Fruit fly (Drosophila melanogaster) whole organism, embryonic: Measurements from ENCODE around the gene Atg18b.
A peak's percentile ranks its signal among the peaks of the same experiment; 100 is the strongest.

Experiments used
- Antp ChIP-seq: fragments of 200-800 bp; sonication (Bioruptor generic); optimal IDR thresholded peaks from 3 replicates; lab custom pipeline; 2016; ENCODE audit warnings: missing biosample characterization, missing genetic modification characterization
- Asciz ChIP-seq: fragments of 200-800 bp; sonication (Bioruptor generic); optimal IDR thresholded peaks from 2 replicates; lab custom pipeline; 2017; ENCODE audit warnings: missing biosample characterization, mild to moderate bottlenecking, missing genetic modification characterization, missing genetic modification reagents
- Bgb ChIP-seq: fragments of 200-800 bp; sonication (Bioruptor generic); IDR thresholded peaks from 2 replicates; pipeline ENCODE4 v1.3.6; 2022; ENCODE audit warnings: missing biosample characterization, missing genetic modification characterization; ENCODE audit not compliant: partially characterized antibody
- CG10543 ChIP-seq: fragments of 200-800 bp; sonication (Bioruptor generic); optimal IDR thresholded peaks from 3 replicates; lab custom pipeline; 2017; ENCODE audit warnings: missing biosample characterization, mild to moderate bottlenecking, missing genetic modification characterization, moderate library complexity
- CG12071 ChIP-seq: fragments of 200-800 bp; sonication (Bioruptor generic); optimal IDR thresholded peaks from 3 replicates; lab custom pipeline; 2018; ENCODE audit warnings: missing biosample characterization, mild to moderate bottlenecking, missing genetic modification characterization
- CG14710 ChIP-seq: fragments of 200-800 bp; sonication (Bioruptor generic); optimal IDR thresholded peaks from 3 replicates; lab custom pipeline; 2019; ENCODE audit warnings: missing biosample characterization, mild to moderate bottlenecking, missing genetic modification characterization, moderate library complexity
- CG18476 ChIP-seq: fragments of 200-800 bp; sonication (Bioruptor generic); optimal IDR thresholded peaks from 2 replicates; lab custom pipeline; 2016; ENCODE audit warnings: missing biosample characterization, mild to moderate bottlenecking, missing genetic modification characterization
- CG2116 ChIP-seq: fragments of 200-800 bp; sonication (Bioruptor generic); optimal IDR thresholded peaks from 3 replicates; lab custom pipeline; 2018; ENCODE audit warnings: missing biosample characterization, mild to moderate bottlenecking, missing genetic modification characterization
- CG30020 ChIP-seq: fragments of 200-800 bp; optimal IDR thresholded peaks from 2 replicates; lab custom pipeline; 2019; ENCODE audit warnings: missing biosample characterization, mild to moderate bottlenecking, missing genetic modification characterization, moderate library complexity
- CG31365 ChIP-seq: fragments of 200-800 bp; sonication (Bioruptor generic); optimal IDR thresholded peaks from 2 replicates; lab custom pipeline; 2018; ENCODE audit warnings: missing biosample characterization, mild to moderate bottlenecking, missing genetic modification characterization
- CG32767 ChIP-seq: fragments of 200-800 bp; sonication (Bioruptor generic); IDR thresholded peaks from 2 replicates; pipeline ENCODE4 v1.3.6; 2022; ENCODE audit warnings: missing biosample characterization, missing genetic modification characterization
- CG34422 ChIP-seq: fragments of 200-800 bp; sonication (Bioruptor generic); IDR thresholded peaks from 3 replicates; pipeline ENCODE4 v1.3.6; 2022; ENCODE audit warnings: missing biosample characterization, missing genetic modification characterization
- CG3847 ChIP-seq: fragments of 200-800 bp; sonication (Bioruptor generic); IDR thresholded peaks from 2 replicates; pipeline ENCODE4 v1.3.6; 2022; ENCODE audit warnings: missing biosample characterization, missing genetic modification characterization
- CG6791 ChIP-seq: fragments of 200-800 bp; sonication (Bioruptor generic); IDR thresholded peaks from 3 replicates; pipeline ENCODE4 v1.3.6; 2022; ENCODE audit warnings: missing biosample characterization, missing genetic modification characterization; ENCODE audit not compliant: partially characterized antibody
- CG7928 ChIP-seq: fragments of 200-800 bp; sonication (Bioruptor generic); optimal IDR thresholded peaks from 2 replicates; lab custom pipeline; 2017; ENCODE audit warnings: missing biosample characterization, mild to moderate bottlenecking, missing genetic modification characterization
- CG7987 ChIP-seq: fragments of 200-800 bp; sonication (Bioruptor generic); optimal IDR thresholded peaks from 2 replicates; lab custom pipeline; 2018; ENCODE audit warnings: missing biosample characterization, mild to moderate bottlenecking, missing genetic modification characterization, moderate library complexity
- CG9797 ChIP-seq: fragments of 200-800 bp; sonication (Bioruptor generic); optimal IDR thresholded peaks from 3 replicates; lab custom pipeline; 2018; ENCODE audit warnings: missing biosample characterization, mild to moderate bottlenecking, missing genetic modification characterization
- CHES-1-like ChIP-seq: fragments of 200-800 bp; sonication (Bioruptor generic); optimal IDR thresholded peaks from 2 replicates; lab custom pipeline; 2016; ENCODE audit warnings: missing biosample characterization, missing genetic modification characterization
- CTCF ChIP-seq: fragments of 200-800 bp; sonication (Bioruptor generic); optimal IDR thresholded peaks from 2 replicates; lab custom pipeline; 2017; ENCODE audit warnings: missing biosample characterization, mild to moderate bottlenecking, missing genetic modification characterization, moderate library complexity
- CrebB ChIP-seq: fragments of 200-800 bp; sonication (Bioruptor generic); optimal IDR thresholded peaks from 3 replicates; lab custom pipeline; 2018; ENCODE audit warnings: missing biosample characterization, mild to moderate bottlenecking, missing genetic modification characterization
- Dp ChIP-seq: fragments of 200-800 bp; sonication (Bioruptor generic); optimal IDR thresholded peaks from 2 replicates; lab custom pipeline; 2018; ENCODE audit warnings: missing biosample characterization, mild to moderate bottlenecking, missing genetic modification characterization, moderate library complexity
- Ets65A ChIP-seq: fragments of 200-800 bp; sonication (Bioruptor generic); peaks from one replicate; lab custom pipeline; 2016; ENCODE audit warnings: missing biosample characterization, missing genetic modification characterization
- Ets97D ChIP-seq: fragments of 200-800 bp; sonication (Bioruptor generic); optimal IDR thresholded peaks from 3 replicates; lab custom pipeline; 2016; ENCODE audit warnings: missing biosample characterization, missing genetic modification characterization
- HLH3B ChIP-seq: fragments of 200-800 bp; sonication (Bioruptor generic); IDR thresholded peaks from 2 replicates; pipeline ENCODE4 v1.3.6; 2022; ENCODE audit warnings: missing biosample characterization, missing genetic modification characterization
- HLH4C ChIP-seq: fragments of 200-800 bp; sonication (Bioruptor generic); IDR thresholded peaks from 3 replicates; pipeline ENCODE4 v1.3.6; 2022; ENCODE audit warnings: missing biosample characterization, missing genetic modification characterization; ENCODE audit not compliant: partially characterized antibody
- HLHmδ ChIP-seq: fragments of 200-800 bp; sonication (Bioruptor generic); optimal IDR thresholded peaks from 2 replicates; lab custom pipeline; 2018; ENCODE audit warnings: missing biosample characterization, mild to moderate bottlenecking, missing genetic modification characterization, moderate library complexity
- HmgD ChIP-seq: fragments of 200-800 bp; sonication (Bioruptor generic); optimal IDR thresholded peaks from 3 replicates; lab custom pipeline; 2016; ENCODE audit warnings: missing biosample characterization, missing genetic modification characterization
- Myb ChIP-seq: fragments of 200-800 bp; sonication (Bioruptor generic); optimal IDR thresholded peaks from 2 replicates; lab custom pipeline; 2016; ENCODE audit warnings: missing biosample characterization, missing genetic modification characterization
- Opbp ChIP-seq: fragments of 200-800 bp; sonication (Bioruptor generic); IDR thresholded peaks from 3 replicates; pipeline ENCODE4 v1.3.6; 2022; ENCODE audit warnings: missing biosample characterization, missing genetic modification characterization; ENCODE audit not compliant: partially characterized antibody
- Rfx ChIP-seq: fragments of 200-800 bp; sonication (Bioruptor generic); IDR thresholded peaks from 2 replicates; pipeline ENCODE4 v1.3.6; 2022; ENCODE audit warnings: missing biosample characterization, missing genetic modification characterization
- Stat92E ChIP-seq, 3 experiments: fragments of >200 bp in 2 of 3; fragments of 200-800 bp in 1 of 3; sonication (Bioruptor generic) in 1 of 3; optimal IDR thresholded peaks; 2 replicates each; lab custom pipeline; 2017 to 2019; ENCODE audit warnings: missing biosample characterization in 3 of 3, missing genetic modification characterization in 3 of 3, mild to moderate bottlenecking in 1 of 3, moderate library complexity in 1 of 3
- YL-1 ChIP-seq: fragments of 200-800 bp; sonication (Bioruptor generic); optimal IDR thresholded peaks from 3 replicates; lab custom pipeline; 2017; ENCODE audit warnings: missing biosample characterization, mild to moderate bottlenecking, missing genetic modification characterization
- ara ChIP-seq: fragments of 200-800 bp; sonication (Bioruptor generic); IDR thresholded peaks from 2 replicates; pipeline ENCODE4 v1.3.6; 2022; ENCODE audit warnings: missing biosample characterization, missing genetic modification characterization
- bbx ChIP-seq: fragments of 200-800 bp; sonication (Bioruptor generic); IDR thresholded peaks from 2 replicates; pipeline ENCODE4 v1.3.6; 2022; ENCODE audit warnings: missing biosample characterization, missing genetic modification characterization; ENCODE audit not compliant: partially characterized antibody
- crp ChIP-seq, 2 experiments: fragments of 200-800 bp; sonication (Bioruptor generic); optimal IDR thresholded peaks; 2 replicates in 1 of 2; 3 replicates in 1 of 2; lab custom pipeline; 2017; ENCODE audit warnings: missing biosample characterization in 2 of 2, missing genetic modification characterization in 2 of 2, mild to moderate bottlenecking in 1 of 2, moderate library complexity in 1 of 2
- cwo ChIP-seq: fragments of 200-800 bp; sonication (Bioruptor generic); optimal IDR thresholded peaks from 3 replicates; lab custom pipeline; 2017; ENCODE audit warnings: missing biosample characterization, missing genetic modification characterization, mild to moderate bottlenecking, moderate library complexity, missing genetic modification reagents
- dimm ChIP-seq: fragments of 200-800 bp; sonication (Bioruptor generic); IDR thresholded peaks from 2 replicates; pipeline ENCODE4 v1.3.6; 2022; ENCODE audit warnings: missing biosample characterization, missing genetic modification characterization
- esg ChIP-seq: fragments of 200-800 bp; sonication (Bioruptor generic); conservative IDR thresholded peaks from 2 replicates; pipeline ENCODE4 v1.3.6; 2022; ENCODE audit warnings: missing biosample characterization, missing genetic modification characterization
- fd3F ChIP-seq: fragments of 200-800 bp; sonication (Bioruptor generic); optimal IDR thresholded peaks from 2 replicates; lab custom pipeline; 2018; ENCODE audit warnings: missing biosample characterization, mild to moderate bottlenecking, missing genetic modification characterization, moderate library complexity
- gfzf ChIP-seq: fragments of 200-800 bp; sonication (Bioruptor generic); optimal IDR thresholded peaks from 2 replicates; lab custom pipeline; 2016; ENCODE audit warnings: missing biosample characterization, mild to moderate bottlenecking, missing genetic modification characterization, moderate library complexity
- knrl ChIP-seq: fragments of 200-800 bp; sonication (Bioruptor generic); IDR thresholded peaks from 3 replicates; pipeline ENCODE4 v1.3.6; 2022; ENCODE audit warnings: missing biosample characterization, missing genetic modification characterization; ENCODE audit not compliant: partially characterized antibody
- p53 ChIP-seq: fragments of 200-800 bp; sonication (Bioruptor generic); optimal IDR thresholded peaks from 2 replicates; lab custom pipeline; 2016; ENCODE audit warnings: missing biosample characterization, missing genetic modification characterization
- phol ChIP-seq: fragments of 200-800 bp; sonication (Bioruptor generic); optimal IDR thresholded peaks from 3 replicates; lab custom pipeline; 2018; ENCODE audit warnings: missing biosample characterization, mild to moderate bottlenecking, missing genetic modification characterization, moderate library complexity
- pzg ChIP-seq: fragments of 200-800 bp; sonication (Bioruptor generic); optimal IDR thresholded peaks from 3 replicates; lab custom pipeline; 2018; ENCODE audit warnings: missing biosample characterization, mild to moderate bottlenecking, missing genetic modification characterization, moderate library complexity
- slbo ChIP-seq: fragments of 200-800 bp; sonication (Bioruptor generic); IDR thresholded peaks from 2 replicates; pipeline ENCODE4 v1.3.6; 2022; ENCODE audit warnings: missing biosample characterization, missing genetic modification characterization
- tio ChIP-seq: fragments of 200-800 bp; sonication (Bioruptor generic); optimal IDR thresholded peaks from 2 replicates; lab custom pipeline; 2017; ENCODE audit warnings: missing biosample characterization, missing genetic modification characterization, inconsistent platforms
- tna ChIP-seq: fragments of 200-800 bp; sonication (Bioruptor generic); IDR thresholded peaks from 2 replicates; pipeline ENCODE4 v1.3.6; 2022; ENCODE audit warnings: missing biosample characterization, missing genetic modification characterization; ENCODE audit not compliant: partially characterized antibody
- trem ChIP-seq: fragments of 200-800 bp; optimal IDR thresholded peaks from 3 replicates; lab custom pipeline; 2019; ENCODE audit warnings: missing biosample characterization, mild to moderate bottlenecking, missing genetic modification characterization, moderate library complexity
- zf30C ChIP-seq: fragments of 200-800 bp; sonication (Bioruptor generic); optimal IDR thresholded peaks from 3 replicates; lab custom pipeline; 2018; ENCODE audit warnings: missing biosample characterization, mild to moderate bottlenecking, missing genetic modification characterization

Gene Atg18b

dm6 chr2L:21221114-21221578 lies 774 bp upstream of the Atg18b start, which contains the start of gene CG8677 (continued):
- peak; percentile 2 for TF ChIP-seq CTCF (GFP tag; lab: Kevin White, UChicago)
- TF ChIP-seq cwo (GFP tag; lab: Kevin White, UChicago), result no peak
- peak in 1 of 3 experiments; percentile 34 for TF ChIP-seq Stat92E (GFP tag; optimal IDR thresholded peaks at IDR 0.05; lab: Kevin White, UChicago)
- peak; percentile 24 for TF ChIP-seq Dp (GFP tag; lab: Kevin White, UChicago)
- TF ChIP-seq knrl (GFP tag; lab: Robert Waterston, UW), result peak; percentile 17; the same call in 1 of the 3 replicates
- TF ChIP-seq CG32767 (GFP tag; lab: Robert Waterston, UW), result peak; percentile 39
- TF ChIP-seq Myb, result peak; percentile 80
- TF ChIP-seq Opbp, result 0 out of 3 replicates have a peak, but pooled peaks have one; percentile 40
- peak; percentile 90 for TF ChIP-seq phol (tag; lab: Kevin White, UChicago)
- peak; percentile 84 for TF ChIP-seq CG9797 (GFP tag; lab: Kevin White, UChicago)
- peak; percentile 51; the same call in 2 of the 3 replicates for TF ChIP-seq CG6791
- TF ChIP-seq fd3F, result no peak
- TF ChIP-seq HLH4C (GFP tag; lab: Robert Waterston, UW), result peak; percentile 42; the same call in 1 of the 3 replicates
- TF ChIP-seq Ets97D (GFP tag; lab: Kevin White, UChicago), result peak; percentile 44
- TF ChIP-seq CHES-1-like (GFP tag; lab: Kevin White, UChicago), result peak; percentile 28
- TF ChIP-seq CG18476, result no peak
- TF ChIP-seq slbo (GFP tag; lab: Robert Waterston, UW), result peak; percentile 16; the same call in 1 of the 2 replicates
- no peak for TF ChIP-seq Bgb (GFP tag; lab: Robert Waterston, UW)
- TF ChIP-seq tio (GFP tag; lab: Kevin White, UChicago), result no peak
- TF ChIP-seq tna (GFP tag; lab: Robert Waterston, UW), result 0 out of 2 replicates have a peak, but pooled peaks have one; percentile 19
- TF ChIP-seq dimm (GFP tag; lab: Robert Waterston, UW), result no peak
- TF ChIP-seq CrebB (tag; lab: Kevin White, UChicago), result no peak
- 0 out of 2 replicates have a peak, but pooled peaks have one; percentile 13 for TF ChIP-seq ara (GFP tag; lab: Robert Waterston, UW)
- peak; percentile 65; the same call in 2 of the 3 replicates for TF ChIP-seq CG34422 (GFP tag; lab: Robert Waterston, UW)
- TF ChIP-seq HmgD, result peak; percentile 22
- no peak for TF ChIP-seq bbx
- peak; percentile 92 for TF ChIP-seq gfzf (GFP tag; lab: Kevin White, UChicago)
- peak; percentile 69 for TF ChIP-seq YL-1 (GFP tag; lab: Kevin White, UChicago)
- no peak for TF ChIP-seq esg (GFP tag; lab: Robert Waterston, UW)
- peak; percentile 63 for TF ChIP-seq Ets65A (GFP tag; lab: Kevin White, UChicago)
- TF ChIP-seq trem (tag; lab: Kevin White, UChicago), result peak; percentile 99
- TF ChIP-seq HLH3B (GFP tag; lab: Robert Waterston, UW), result 0 out of 2 replicates have a peak, but pooled peaks have one; percentile 8
- TF ChIP-seq Antp (GFP tag; lab: Kevin White, UChicago), result no peak
- TF ChIP-seq CG31365 (tag; lab: Kevin White, UChicago), result no peak
- peak; percentile 11 for TF ChIP-seq p53
- no peak for TF ChIP-seq HLHmδ (GFP tag; lab: Kevin White, UChicago)
- no peak for TF ChIP-seq CG7987 (GFP tag; lab: Kevin White, UChicago)
- TF ChIP-seq zf30C (GFP tag; lab: Kevin White, UChicago), result peak; percentile 18
- peak; percentile 51 for TF ChIP-seq CG2116 (GFP tag; lab: Kevin White, UChicago)
- peak; percentile 47 for TF ChIP-seq CG14710 (tag; lab: Kevin White, UChicago)
- peak; percentile 11 for TF ChIP-seq CG30020
- peak in 1 of 2 experiments; percentile 5 for TF ChIP-seq crp (GFP tag; optimal IDR thresholded peaks at IDR 0.05; lab: Kevin White, UChicago)
- TF ChIP-seq CG10543, result no peak
- no peak for TF ChIP-seq CG12071
- TF ChIP-seq CG7928 (GFP tag; lab: Kevin White, UChicago), result no peak
- TF ChIP-seq Rfx (GFP tag; lab: Robert Waterston, UW), result peak; percentile 63
- TF ChIP-seq Asciz (GFP tag; lab: Kevin White, UChicago), result no peak
- TF ChIP-seq pzg, result peak; percentile 85
- peak; percentile 56; the same call in 1 of the 2 replicates for TF ChIP-seq CG3847 (GFP tag; lab: Robert Waterston, UW)
